Worm (Caenorhabditis elegans): ENCODE results near the gene M03F8.5.

DNA sequence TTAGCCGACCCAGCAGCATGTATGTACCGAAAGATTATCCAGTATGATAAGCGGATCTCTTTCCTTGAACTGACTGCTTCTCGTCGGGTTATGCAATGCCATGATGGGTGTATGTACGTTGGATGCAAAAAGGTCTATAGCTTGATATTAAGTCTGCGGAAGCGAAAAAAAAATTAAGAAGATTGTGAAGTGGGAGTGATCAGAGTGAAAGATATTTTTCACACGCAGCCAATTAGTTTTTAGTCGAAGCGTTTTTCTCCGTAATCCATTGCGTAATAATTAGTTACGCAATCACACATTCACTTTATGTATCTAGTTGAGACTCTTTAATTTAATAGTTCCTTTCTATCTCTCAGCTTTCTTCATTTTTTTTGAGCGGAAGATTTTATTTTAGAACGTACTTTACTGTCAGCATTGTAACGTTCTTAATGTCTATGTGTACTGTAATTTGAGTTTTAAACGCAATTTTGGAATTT lies 13.1 kb upstream of the M03F8.5 start:
- no peak for TF ChIP-seq pqm-1 (tag; optimal IDR thresholded peaks at IDR 0.05)
- no peak for TF ChIP-seq daf-12 (tag; optimal IDR thresholded peaks at IDR 0.05)
- no peak for TF ChIP-seq elt-3 (tag; optimal IDR thresholded peaks at IDR 0.05)
- TF ChIP-seq ceh-9 (tag; optimal IDR thresholded peaks at IDR 0.05): no peak
- no peak for TF ChIP-seq ztf-11 (tag; optimal IDR thresholded peaks at IDR 0.05)
- no peak for TF ChIP-seq R02D3.7 (tag; optimal IDR thresholded peaks at IDR 0.05)
- TF ChIP-seq ZK546.5 (tag; optimal IDR thresholded peaks at IDR 0.05): no peak
- no peak for TF ChIP-seq nhr-12 (tag; optimal IDR thresholded peaks at IDR 0.05)
- no peak for TF ChIP-seq ztf-4 (tag; optimal IDR thresholded peaks at IDR 0.05)
- TF ChIP-seq nhr-11 (tag; optimal IDR thresholded peaks at IDR 0.05): no peak
- TF ChIP-seq egl-27 (tag; optimal IDR thresholded peaks at IDR 0.05): no peak
- TF ChIP-seq ama-1 (optimal IDR thresholded peaks at IDR 0.05): no peak
- no peak for TF ChIP-seq pha-4 (tag; optimal IDR thresholded peaks at IDR 0.05)
- no peak for TF ChIP-seq unc-39 (tag; optimal IDR thresholded peaks at IDR 0.05)

Measured in whole organism, L3 larva.